Worm (Caenorhabditis elegans) whole organism, midembryonic: ENCODE measurements around the gene ztf-17.

ENCODE experiments used
- T22C8.4 ChIP-seq: fragments of 200-800 bp; sonication (Bioruptor generic); IDR thresholded peaks from 2 replicates; pipeline ENCODE4 v1.3.6; 2022; ENCODE audit warnings: missing genetic modification characterization, missing compliant biosample characterization
- flt-1 ChIP-seq: fragments of 200-800 bp; sonication (Bioruptor generic); IDR thresholded peaks from 2 replicates; pipeline ENCODE4 v1.3.6; 2022; ENCODE audit warnings: missing genetic modification characterization, missing compliant biosample characterization
- tab-1 ChIP-seq: fragments of 200-800 bp; sonication (Bioruptor generic); IDR thresholded peaks from 2 replicates; pipeline ENCODE4 v1.3.6; 2022; ENCODE audit warnings: missing genetic modification characterization, missing compliant biosample characterization
- ztf-23 ChIP-seq: fragments of 200-800 bp; sonication (Bioruptor generic); IDR thresholded peaks from 2 replicates; pipeline ENCODE4 v1.3.6; 2022; ENCODE audit warnings: missing genetic modification reagents, missing genetic modification characterization, missing compliant biosample characterization

- no peak for TF ChIP-seq flt-1
- no peak for TF ChIP-seq T22C8.4
- no peak for TF ChIP-seq tab-1 (GFP tag; lab: Robert Waterston, UW)
- TF ChIP-seq ztf-23 (GFP tag; lab: Robert Waterston, UW): no peak
Measured at ce11 chrII:7884898-7885297, 14.9 kb upstream of the ztf-17 start.
